Worm (Caenorhabditis elegans) whole organism, L1 larva: ENCODE data around the gene ets-5.

Experiments used
- C04F5.9 ChIP-seq: sonication (generic microtip); optimal IDR thresholded peaks from 2 replicates; lab custom pipeline; 2016; ENCODE audit warnings: missing genetic modification characterization, missing compliant biosample characterization
- C16A3.4 ChIP-seq: fragments of 150-350 bp; optimal IDR thresholded peaks from 2 replicates; lab custom pipeline; 2014; ENCODE audit warnings: missing biosample characterization, missing genetic modification characterization
- aha-1 ChIP-seq: fragments of 150-350 bp; optimal IDR thresholded peaks from 2 replicates; lab custom pipeline; 2014; ENCODE audit warnings: missing biosample characterization, missing genetic modification characterization
- alr-1 ChIP-seq: fragments of 200-800 bp; sonication (Bioruptor generic); optimal IDR thresholded peaks from 2 replicates; lab custom pipeline; 2018; ENCODE audit warnings: borderline replicate concordance, mild to moderate bottlenecking, missing genetic modification characterization, missing compliant biosample characterization
- aly-2 ChIP-seq: fragments of 150-350 bp; optimal IDR thresholded peaks from 2 replicates; lab custom pipeline; 2014; ENCODE audit warnings: missing biosample characterization, missing genetic modification characterization
- blmp-1 ChIP-seq: fragments of 150-350 bp; optimal IDR thresholded peaks from 2 replicates; lab custom pipeline; 2014; ENCODE audit warnings: missing biosample characterization, missing genetic modification characterization
- ceh-63 ChIP-seq: fragments of 200-800 bp; sonication (Bioruptor generic); optimal IDR thresholded peaks from 2 replicates; lab custom pipeline; 2018; ENCODE audit warnings: mild to moderate bottlenecking, missing genetic modification characterization, missing compliant biosample characterization
- ceh-8 ChIP-seq: fragments of 200-800 bp; sonication (Bioruptor generic); optimal IDR thresholded peaks from 2 replicates; lab custom pipeline; 2018; ENCODE audit warnings: mild to moderate bottlenecking, missing genetic modification characterization, moderate library complexity, missing compliant biosample characterization
- ceh-90 ChIP-seq: sonication (generic microtip); optimal IDR thresholded peaks from 2 replicates; lab custom pipeline; 2016; ENCODE audit warnings: missing genetic modification characterization, missing compliant biosample characterization
- dsc-1 ChIP-seq: sonication (generic microtip); optimal IDR thresholded peaks from 2 replicates; lab custom pipeline; 2016; ENCODE audit warnings: mild to moderate bottlenecking, missing genetic modification characterization, missing compliant biosample characterization
- efl-1 ChIP-seq, 4 experiments: fragments of 150-350 bp; optimal IDR thresholded peaks in 3 of 4; peaks in 1 of 4; 1 replicate in 1 of 4; 2 replicates in 3 of 4; lab custom pipeline; 2014; ENCODE audit warnings: missing biosample characterization in 2 of 4, missing genetic modification characterization in 2 of 4, missing genetic modification reagents in 2 of 4
- egl-13 ChIP-seq: sonication (generic microtip); optimal IDR thresholded peaks from 2 replicates; lab custom pipeline; 2016; ENCODE audit warnings: missing genotype, missing genetic modification reagents, missing genetic modification characterization, missing compliant biosample characterization
- elt-2 ChIP-seq: sonication (generic microtip); optimal IDR thresholded peaks from 2 replicates; lab custom pipeline; 2016; ENCODE audit warnings: missing genetic modification characterization, mild to moderate bottlenecking, inconsistent platforms, missing compliant biosample characterization, missing genetic modification reagents
- fkh-10 ChIP-seq: sonication (generic microtip); optimal IDR thresholded peaks from 2 replicates; lab custom pipeline; 2017; ENCODE audit warnings: missing biosample characterization, missing genetic modification reagents, missing genetic modification characterization
- fkh-4 ChIP-seq: sonication (generic microtip); optimal IDR thresholded peaks from 2 replicates; lab custom pipeline; 2016; ENCODE audit warnings: missing compliant biosample characterization, missing genetic modification characterization, borderline replicate concordance
- fos-1 ChIP-seq: fragments of 150-350 bp; optimal IDR thresholded peaks from 2 replicates; lab custom pipeline; 2014; ENCODE audit warnings: missing biosample characterization, missing genetic modification characterization
- hlh-17 ChIP-seq: fragments of 200-800 bp; sonication (Bioruptor generic); optimal IDR thresholded peaks from 2 replicates; lab custom pipeline; 2018; ENCODE audit warnings: missing genetic modification characterization, mild to moderate bottlenecking, missing compliant biosample characterization, moderate library complexity, borderline replicate concordance
- hlh-4 ChIP-seq: sonication (generic microtip); optimal IDR thresholded peaks from 2 replicates; lab custom pipeline; 2016; ENCODE audit warnings: mild to moderate bottlenecking, missing genetic modification characterization, missing compliant biosample characterization
- hpl-2 ChIP-seq: fragments of 150-350 bp; optimal IDR thresholded peaks from 2 replicates; lab custom pipeline; 2014; ENCODE audit warnings: missing biosample characterization, missing genetic modification reagents, missing genetic modification characterization
- irx-1 ChIP-seq: sonication (generic microtip); optimal IDR thresholded peaks from 2 replicates; lab custom pipeline; 2016; ENCODE audit warnings: missing genetic modification characterization, missing compliant biosample characterization
- isw-1 ChIP-seq: fragments of 200-800 bp; sonication (Bioruptor generic); IDR thresholded peaks from 2 replicates; pipeline ENCODE4 v1.3.6; 2022; ENCODE audit warnings: missing genetic modification characterization, missing compliant biosample characterization
- lin-13 ChIP-seq: fragments of 150-350 bp; optimal IDR thresholded peaks from 2 replicates; lab custom pipeline; 2014; ENCODE audit warnings: missing biosample characterization, missing genetic modification reagents, missing genetic modification characterization
- lin-15B ChIP-seq: fragments of 150-350 bp; sonication (generic microtip); optimal IDR thresholded peaks from 3 replicates; lab custom pipeline; 2014; ENCODE audit warnings: missing biosample characterization, missing genetic modification characterization
- lin-35 ChIP-seq, 2 experiments: fragments of 150-350 bp; optimal IDR thresholded peaks; 2 replicates each; lab custom pipeline; 2014; ENCODE audit warnings: missing biosample characterization in 2 of 2, missing genetic modification characterization in 2 of 2, missing genetic modification reagents in 2 of 2
- lin-39 ChIP-seq: fragments of 150-350 bp; optimal IDR thresholded peaks from 2 replicates; lab custom pipeline; 2014; ENCODE audit warnings: missing biosample characterization, missing genetic modification reagents, missing genetic modification characterization
- lir-3 ChIP-seq: sonication (generic microtip); optimal IDR thresholded peaks from 2 replicates; lab custom pipeline; 2016; ENCODE audit warnings: mild to moderate bottlenecking, missing genetic modification characterization, moderate library complexity, missing compliant biosample characterization; ENCODE audit not compliant: poor library complexity
- lsy-2 ChIP-seq, 2 experiments: fragments of 150-350 bp; optimal IDR thresholded peaks; 2 replicates each; lab custom pipeline; 2014; ENCODE audit warnings: missing biosample characterization in 2 of 2, missing genetic modification characterization in 2 of 2
- mab-9 ChIP-seq: fragments of 200-800 bp; sonication (Bioruptor generic); IDR thresholded peaks from 2 replicates; pipeline ENCODE4 v1.3.6; 2022; ENCODE audit warnings: missing genetic modification reagents, missing genetic modification characterization, missing compliant biosample characterization
- mef-2 ChIP-seq: fragments of 150-350 bp; optimal IDR thresholded peaks from 2 replicates; lab custom pipeline; 2014; ENCODE audit warnings: missing biosample characterization, missing genetic modification characterization
- mep-1 ChIP-seq: fragments of 150-350 bp; optimal IDR thresholded peaks from 2 replicates; lab custom pipeline; 2014; ENCODE audit warnings: missing biosample characterization, missing genetic modification characterization
- nhr-11 ChIP-seq: fragments of 150-350 bp; optimal IDR thresholded peaks from 2 replicates; lab custom pipeline; 2014; ENCODE audit warnings: missing biosample characterization, missing genetic modification characterization
- nhr-12 ChIP-seq: sonication (generic microtip); optimal IDR thresholded peaks from 2 replicates; lab custom pipeline; 2017; ENCODE audit warnings: missing biosample characterization, missing genetic modification characterization
- nhr-19 ChIP-seq: fragments of 200-800 bp; sonication (Bioruptor generic); conservative IDR thresholded peaks from 2 replicates; pipeline ENCODE4 v1.3.6; 2022; ENCODE audit warnings: missing genetic modification characterization, missing compliant biosample characterization
- nhr-20 ChIP-seq: sonication (generic microtip); optimal IDR thresholded peaks from 2 replicates; lab custom pipeline; 2016; ENCODE audit warnings: mild to moderate bottlenecking, missing genetic modification characterization, missing compliant biosample characterization
- nhr-237 ChIP-seq: fragments of 150-350 bp; optimal IDR thresholded peaks from 2 replicates; lab custom pipeline; 2014; ENCODE audit warnings: missing biosample characterization, missing genetic modification characterization
- nhr-28 ChIP-seq: fragments of 150-350 bp; optimal IDR thresholded peaks from 2 replicates; lab custom pipeline; 2014; ENCODE audit warnings: missing biosample characterization, missing genetic modification characterization
- nhr-47 ChIP-seq: sonication (generic microtip); optimal IDR thresholded peaks from 2 replicates; lab custom pipeline; 2016; ENCODE audit warnings: mild to moderate bottlenecking, missing genetic modification characterization, moderate library complexity, missing compliant biosample characterization
- nhr-77 ChIP-seq: fragments of 150-350 bp; optimal IDR thresholded peaks from 2 replicates; lab custom pipeline; 2014; ENCODE audit warnings: missing biosample characterization, missing genetic modification characterization
- nhr-85 ChIP-seq: sonication (generic microtip); peaks from one replicate; lab custom pipeline; 2016; ENCODE audit warnings: missing genetic modification characterization, inconsistent platforms, missing compliant biosample characterization
- nhr-90 ChIP-seq: sonication (generic microtip); optimal IDR thresholded peaks from 2 replicates; lab custom pipeline; 2016; ENCODE audit warnings: mild to moderate bottlenecking, missing genetic modification characterization, missing compliant biosample characterization; ENCODE audit not compliant: poor library complexity
- pag-3 ChIP-seq: sonication (generic microtip); optimal IDR thresholded peaks from 2 replicates; lab custom pipeline; 2017; ENCODE audit warnings: missing genetic modification characterization, mild to moderate bottlenecking, missing compliant biosample characterization, antibody characterized with exemption, borderline replicate concordance; ENCODE audit not compliant: insufficient read depth
- snpc-4 ChIP-seq: fragments of 150-350 bp; optimal IDR thresholded peaks from 2 replicates; lab custom pipeline; 2014; ENCODE audit warnings: missing biosample characterization, missing genetic modification characterization
- snu-23 ChIP-seq: sonication (generic microtip); optimal IDR thresholded peaks from 2 replicates; lab custom pipeline; 2016; ENCODE audit warnings: missing genetic modification characterization, missing compliant biosample characterization
- sox-4 ChIP-seq: sonication (generic microtip); optimal IDR thresholded peaks from 2 replicates; lab custom pipeline; 2016; ENCODE audit warnings: missing genetic modification characterization, missing compliant biosample characterization
- sup-37 ChIP-seq: fragments of 200-800 bp; sonication (Bioruptor generic); optimal IDR thresholded peaks from 2 replicates; lab custom pipeline; 2018; ENCODE audit warnings: mild to moderate bottlenecking, missing genetic modification characterization, missing compliant biosample characterization
- tbx-2 ChIP-seq: sonication (generic microtip); optimal IDR thresholded peaks from 2 replicates; lab custom pipeline; 2016; ENCODE audit warnings: missing genetic modification characterization, missing compliant biosample characterization
- tlp-1 ChIP-seq: fragments of 150-350 bp; optimal IDR thresholded peaks from 2 replicates; lab custom pipeline; 2014; ENCODE audit warnings: missing biosample characterization, missing genetic modification characterization
- unc-30 ChIP-seq: sonication (generic microtip); optimal IDR thresholded peaks from 2 replicates; lab custom pipeline; 2017; ENCODE audit warnings: missing biosample characterization, missing genetic modification characterization
- unc-62 ChIP-seq: fragments of 150-350 bp; optimal IDR thresholded peaks from 2 replicates; lab custom pipeline; 2014; ENCODE audit warnings: missing biosample characterization, missing genetic modification reagents, missing genetic modification characterization
- unc-86 ChIP-seq: sonication (generic microtip); optimal IDR thresholded peaks from 2 replicates; lab custom pipeline; 2016; ENCODE audit warnings: missing genetic modification characterization, missing compliant biosample characterization
- vab-15 ChIP-seq: sonication (generic microtip); optimal IDR thresholded peaks from 2 replicates; lab custom pipeline; 2017; ENCODE audit warnings: missing genotype, mild to moderate bottlenecking, missing genetic modification characterization, missing compliant biosample characterization
- xbp-1 ChIP-seq: sonication (generic microtip); optimal IDR thresholded peaks from 2 replicates; lab custom pipeline; 2016; ENCODE audit warnings: missing genetic modification characterization, missing compliant biosample characterization
- zip-4 ChIP-seq: fragments of 200-800 bp; sonication (Bioruptor generic); optimal IDR thresholded peaks from 2 replicates; lab custom pipeline; 2018; ENCODE audit warnings: mild to moderate bottlenecking, missing genetic modification characterization, moderate library complexity, missing compliant biosample characterization

The ets-5 gene

DNA sequence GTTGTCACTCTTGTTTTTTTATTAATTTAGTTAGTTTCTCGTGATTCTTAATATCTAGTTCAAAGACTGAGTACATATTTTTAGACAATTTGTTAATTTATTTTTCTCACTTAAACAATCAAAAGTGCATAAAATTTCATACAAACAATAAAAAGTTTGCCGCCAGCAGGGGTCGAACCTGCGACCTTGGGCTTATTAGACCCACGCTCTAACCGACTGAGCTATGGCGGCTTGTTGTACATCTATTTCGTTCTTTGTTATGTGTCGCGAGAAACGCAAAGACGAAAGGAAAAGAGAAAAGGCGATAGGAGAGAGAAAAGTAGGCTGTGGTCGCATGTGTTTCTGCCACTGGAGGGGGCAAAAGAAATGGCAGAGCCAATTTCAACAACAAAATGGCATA is 1.1 kb upstream of the ets-5 start (continued):
- TF ChIP-seq ceh-63 (GFP tag; lab: Kevin White, UChicago) (no peak), nhr-90 (peak; percentile 70), nhr-19 (GFP tag; lab: Robert Waterston, UW) (peak; percentile 77), hlh-4 (tag; lab: Kevin White, UChicago) (no peak), ceh-90 (tag; lab: Kevin White, UChicago) (no peak), lir-3 (tag; lab: Kevin White, UChicago) (peak; percentile 44), aha-1 (tag; lab: Kevin White, UChicago) (no peak), C04F5.9 (peak; percentile 25), xbp-1 (tag; lab: Kevin White, UChicago) (peak; percentile 81), nhr-28 (tag; lab: Kevin White, UChicago) (no peak), nhr-85 (tag; lab: Kevin White, UChicago) (peak; percentile 80), nhr-20 (tag; lab: Kevin White, UChicago) (peak; percentile 84), nhr-11 (tag; lab: Kevin White, UChicago) (peak; percentile 11), mef-2 (tag; lab: Kevin White, UChicago) (peak; percentile 54), nhr-237 (no peak), tlp-1 (tag; lab: Kevin White, UChicago) (peak; percentile 80), hpl-2 (GFP tag; lab: Kevin White, UChicago) (no peak), fkh-10 (GFP tag; lab: Kevin White, UChicago) (peak; percentile 81), dsc-1 (tag; lab: Kevin White, UChicago) (peak; percentile 90), tbx-2 (peak; percentile 78), unc-62 (GFP tag; lab: Kevin White, UChicago) (peak; percentile 13), nhr-47 (tag; lab: Kevin White, UChicago) (peak; percentile 89), mep-1 (tag; lab: Kevin White, UChicago) (peak; percentile 80), unc-86 (tag; lab: Kevin White, UChicago) (peak; percentile 57), pag-3 (tag; lab: Kevin White, UChicago) (peak; percentile 56), egl-13 (tag; lab: Kevin White, UChicago) (peak; percentile 76), snu-23 (GFP tag; lab: Kevin White, UChicago) (peak; percentile 89), aly-2 (tag; lab: Kevin White, UChicago) (peak; percentile 26), fkh-4 (no peak), sox-4 (tag; lab: Kevin White, UChicago) (peak; percentile 32), irx-1 (tag; lab: Kevin White, UChicago) (peak; percentile 70), lsy-2 (tag; optimal IDR thresholded peaks at IDR 0.05; lab: Kevin White, UChicago) (peak; percentile 67 to 80), efl-1 (optimal IDR thresholded peaks at IDR 0.05; lab: Kevin White, UChicago) (peak; percentile 25 to 42), efl-1 (GFP tag; optimal IDR thresholded peaks at IDR 0.05 in 1 of 2; lab: Kevin White, UChicago) (no peak), elt-2 (tag; lab: Kevin White, UChicago) (peak; percentile 59), alr-1 (tag; lab: Kevin White, UChicago) (no peak), hlh-17 (no peak), blmp-1 (tag; lab: Kevin White, UChicago) (peak; percentile 76), mab-9 (GFP tag; lab: Robert Waterston, UW) (no peak), sup-37 (GFP tag; lab: Kevin White, UChicago) (peak; percentile 46), ceh-8 (GFP tag; lab: Kevin White, UChicago) (peak; percentile 77), lin-39 (tag; lab: Kevin White, UChicago) (no peak), snpc-4 (tag; lab: Kevin White, UChicago) (peak; percentile 22), isw-1 (GFP tag; lab: Robert Waterston, UW) (peak; percentile 52), fos-1 (tag; lab: Kevin White, UChicago) (peak; percentile 61), C16A3.4 (tag; lab: Kevin White, UChicago) (peak; percentile 85), nhr-77 (peak; percentile 73), lin-15B (tag; lab: Kevin White, UChicago) (no peak), unc-30 (tag; lab: Kevin White, UChicago) (no peak), lin-13 (GFP tag; lab: Kevin White, UChicago) (peak; percentile 41), vab-15 (tag; lab: Kevin White, UChicago) (peak; percentile 65), zip-4 (no peak), lin-35 (GFP tag; optimal IDR thresholded peaks at IDR 0.05; lab: Kevin White, UChicago) (peak; percentile 50 to 75), nhr-12 (tag; lab: Kevin White, UChicago) (no peak)
